Worm (Caenorhabditis elegans) whole organism, dauer: ENCODE measurements around the gene F13B6.3.

Experiments used
- unc-62 ChIP-seq: sonication (generic microtip); optimal IDR thresholded peaks from 2 replicates; lab custom pipeline; 2017; ENCODE audit warnings: missing biosample characterization, missing genetic modification reagents, missing genetic modification characterization

F13B6.3 gene

DNA sequence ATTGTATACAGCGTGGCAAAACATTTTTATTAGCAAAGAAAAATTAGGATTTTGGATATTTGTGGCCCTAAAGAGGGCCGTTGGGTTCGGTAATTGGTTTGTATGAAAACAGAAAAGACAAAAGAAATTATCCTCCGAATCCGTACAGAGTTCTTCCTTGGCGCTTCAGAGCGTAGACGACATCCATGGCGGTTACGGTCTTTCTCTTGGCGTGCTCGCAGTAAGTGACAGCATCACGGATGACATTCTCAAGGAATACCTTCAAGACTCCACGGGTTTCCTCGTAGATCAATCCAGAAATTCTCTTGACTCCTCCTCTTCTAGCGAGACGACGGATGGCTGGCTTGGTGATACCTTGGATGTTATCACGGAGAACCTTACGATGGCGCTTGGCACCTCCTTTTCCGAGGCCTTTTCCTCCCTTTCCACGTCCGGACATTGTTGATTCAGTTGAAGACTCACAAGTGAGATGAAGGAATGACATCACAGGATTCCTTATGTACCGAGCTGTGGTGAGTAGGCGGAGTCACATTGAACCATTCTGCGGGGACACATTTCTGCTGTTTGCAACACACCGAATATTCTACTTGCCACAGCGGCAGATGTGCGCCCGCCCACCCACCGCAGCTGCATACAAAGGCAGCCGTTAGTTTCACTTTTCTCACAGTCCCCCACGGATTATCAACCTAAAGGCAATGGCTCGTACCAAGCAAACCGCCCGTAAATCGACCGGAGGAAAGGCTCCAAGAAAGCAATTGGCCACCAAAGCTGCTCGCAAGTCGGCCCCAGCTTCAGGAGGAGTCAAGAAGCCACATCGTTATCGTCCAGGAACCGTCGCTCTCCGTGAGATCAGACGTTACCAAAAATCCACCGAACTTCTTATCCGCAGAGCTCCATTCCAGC is 22.0 kb upstream of the F13B6.3 start, which contains the start of the genes his-60 and his-59:
his-60 (minus strand) TSS at position 439 of the 903 bp plus-strand sequence.
his-59 (plus strand) TSS at position 696 of the 903 bp plus-strand sequence.
- TF ChIP-seq unc-62 (GFP tag; lab: Kevin White, UChicago), result no peak

DNA sequence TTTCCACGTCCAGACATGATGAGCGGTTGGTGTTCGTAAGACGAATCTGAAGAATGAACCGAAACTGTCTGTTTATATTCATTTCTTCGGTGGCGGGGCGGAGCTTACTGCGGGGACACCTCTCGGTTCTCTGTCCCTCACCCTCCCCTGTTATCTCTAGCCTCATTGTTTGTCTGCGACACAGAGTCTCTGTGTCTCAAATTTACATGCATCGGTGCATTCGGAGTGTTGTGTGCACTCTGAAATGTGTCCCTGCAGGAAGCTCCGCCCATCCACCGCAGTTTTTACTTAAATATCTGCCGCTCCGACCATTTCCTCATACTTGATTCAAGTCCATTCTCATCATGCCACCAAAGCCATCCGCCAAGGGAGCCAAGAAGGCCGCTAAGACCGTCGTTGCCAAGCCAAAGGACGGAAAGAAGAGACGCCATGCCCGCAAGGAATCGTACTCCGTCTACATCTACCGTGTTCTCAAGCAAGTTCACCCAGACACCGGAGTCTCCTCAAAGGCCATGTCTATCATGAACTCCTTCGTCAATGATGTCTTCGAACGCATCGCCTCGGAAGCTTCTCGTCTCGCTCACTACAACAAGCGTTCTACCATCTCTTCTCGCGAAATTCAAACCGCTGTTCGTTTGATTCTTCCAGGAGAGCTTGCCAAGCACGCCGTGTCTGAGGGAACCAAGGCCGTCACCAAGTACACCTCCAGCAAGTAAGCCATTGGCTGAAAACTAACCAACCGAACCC is 20.6 kb upstream of the F13B6.3 start, which contains the start of the genes his-61 and his-62:
his-61 (minus strand) TSS at position 17 of the 747 bp plus-strand sequence.
his-62 (plus strand) TSS at position 345 of the 747 bp plus-strand sequence.
- no peak for TF ChIP-seq unc-62 (GFP tag; lab: Kevin White, UChicago)

DNA sequence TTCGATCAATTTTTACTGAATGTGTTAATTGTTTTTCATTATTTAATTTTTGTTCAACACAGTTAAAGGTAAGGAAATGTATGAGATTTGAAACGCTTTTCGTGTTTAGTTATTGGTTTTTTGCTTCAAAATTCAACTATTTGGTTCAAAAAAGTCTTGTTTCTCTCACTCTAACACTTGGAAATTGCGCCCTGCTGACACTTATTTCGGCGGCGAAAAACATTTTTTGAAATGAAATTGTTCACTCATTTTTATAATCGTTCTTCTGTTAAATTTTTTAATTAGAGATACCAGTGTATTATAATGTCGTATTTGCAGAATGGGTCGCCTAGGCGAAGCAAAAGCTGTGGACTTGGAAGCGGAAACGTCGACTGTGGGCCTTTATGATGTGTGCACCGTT is 12.4 kb upstream of the F13B6.3 start, which contains the start of gene rod-1:
rod-1 (plus strand) TSS at position 319 of the 400 bp plus-strand sequence.
- TF ChIP-seq unc-62 (GFP tag; lab: Kevin White, UChicago), result no peak

DNA sequence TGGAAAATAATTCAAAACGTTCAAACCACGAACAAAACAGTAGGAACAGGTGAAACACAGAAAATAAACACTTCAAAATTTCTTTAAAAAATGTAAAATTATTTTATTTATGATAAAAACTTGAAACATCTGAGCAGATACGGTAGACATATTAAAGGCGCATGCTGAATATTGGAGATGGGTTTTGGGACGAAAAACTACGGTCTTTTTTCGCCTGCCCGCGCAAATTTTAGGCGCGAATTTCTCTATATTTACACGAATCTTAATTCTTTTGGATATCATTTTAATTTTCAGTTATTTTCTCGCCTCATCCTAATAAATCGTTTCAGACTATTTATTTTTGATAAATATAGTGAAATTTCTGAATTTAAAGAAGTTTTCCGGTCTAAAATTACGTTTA is 11.9 kb upstream of the F13B6.3 start:
- no peak for TF ChIP-seq unc-62 (GFP tag; lab: Kevin White, UChicago)

DNA sequence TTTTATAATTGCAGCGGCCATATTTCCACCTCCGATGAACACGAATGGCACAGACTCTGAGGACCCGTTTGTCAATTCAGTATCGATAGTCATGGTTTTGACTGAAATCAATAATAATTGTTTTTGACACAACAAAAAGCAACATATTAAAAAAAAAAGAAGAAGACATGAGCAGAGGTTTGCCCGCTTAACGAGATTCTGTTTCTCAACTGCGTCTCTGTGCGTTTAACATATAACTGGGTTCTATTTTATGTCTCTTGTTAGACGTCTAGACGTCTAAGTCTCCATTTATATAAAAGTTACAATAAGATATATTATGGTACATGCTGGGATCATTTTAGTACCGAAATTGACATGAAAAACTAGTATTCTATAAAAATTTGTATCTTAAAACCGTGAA is 11.4 kb upstream of the F13B6.3 start, which contains the start of gene pycr-4:
pycr-4 (minus strand) TSS at position 101 of the 400 bp plus-strand sequence.
- no peak for TF ChIP-seq unc-62 (GFP tag; lab: Kevin White, UChicago)

DNA sequence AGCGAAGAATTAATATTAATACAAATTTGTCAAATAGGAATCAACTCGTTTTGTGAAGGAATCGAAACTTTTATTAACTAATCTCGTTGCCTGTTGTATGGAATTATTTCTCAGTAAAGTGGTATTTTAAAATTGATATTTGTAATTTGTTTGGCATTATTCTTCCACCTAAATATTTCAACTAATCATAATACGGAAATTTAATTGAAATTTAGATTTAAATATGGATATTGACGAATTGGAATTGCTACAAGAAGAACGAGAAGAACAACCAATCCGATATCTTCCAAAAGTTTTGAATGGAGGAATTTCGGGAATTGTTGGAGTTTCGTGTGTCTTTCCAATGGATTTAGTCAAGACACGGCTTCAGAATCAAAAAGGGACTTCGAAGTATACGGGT is 9.1 kb upstream of the F13B6.3 start, which contains the start of gene slc-25A18.2:
slc-25A18.2 (plus strand) TSS at position 216 of the 400 bp plus-strand sequence.
- no peak for TF ChIP-seq unc-62 (GFP tag; lab: Kevin White, UChicago)

DNA sequence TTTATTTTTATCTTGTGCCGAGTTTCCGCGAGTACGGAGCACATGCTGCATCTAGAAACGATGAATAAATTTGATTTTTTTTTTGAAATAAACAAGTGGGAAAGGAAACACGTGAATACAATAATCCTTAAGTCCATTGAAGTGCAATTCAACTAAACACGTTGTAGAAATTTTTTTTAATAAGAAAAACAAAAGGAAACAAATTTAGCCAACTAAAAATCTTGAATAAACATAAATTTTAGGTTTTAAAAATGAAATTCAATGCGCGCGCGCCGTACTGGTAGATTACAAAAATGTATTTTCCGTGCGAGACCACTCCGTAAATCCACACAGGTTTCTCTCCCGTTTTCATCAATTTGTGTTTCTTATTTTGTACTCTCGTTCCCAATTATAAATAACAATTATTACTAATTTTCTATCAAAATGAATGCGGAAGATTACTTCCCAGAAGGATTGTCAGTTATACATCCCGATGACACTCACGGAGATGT is 7.4 kb upstream of the F13B6.3 start, which contains the start of the genes plk-3 and F55G1.6:
plk-3 (minus strand) TSS at position 51 of the 491 bp plus-strand sequence.
F55G1.6 (plus strand) TSS at position 359 of the 491 bp plus-strand sequence.
- no peak for TF ChIP-seq unc-62 (GFP tag; lab: Kevin White, UChicago)

DNA sequence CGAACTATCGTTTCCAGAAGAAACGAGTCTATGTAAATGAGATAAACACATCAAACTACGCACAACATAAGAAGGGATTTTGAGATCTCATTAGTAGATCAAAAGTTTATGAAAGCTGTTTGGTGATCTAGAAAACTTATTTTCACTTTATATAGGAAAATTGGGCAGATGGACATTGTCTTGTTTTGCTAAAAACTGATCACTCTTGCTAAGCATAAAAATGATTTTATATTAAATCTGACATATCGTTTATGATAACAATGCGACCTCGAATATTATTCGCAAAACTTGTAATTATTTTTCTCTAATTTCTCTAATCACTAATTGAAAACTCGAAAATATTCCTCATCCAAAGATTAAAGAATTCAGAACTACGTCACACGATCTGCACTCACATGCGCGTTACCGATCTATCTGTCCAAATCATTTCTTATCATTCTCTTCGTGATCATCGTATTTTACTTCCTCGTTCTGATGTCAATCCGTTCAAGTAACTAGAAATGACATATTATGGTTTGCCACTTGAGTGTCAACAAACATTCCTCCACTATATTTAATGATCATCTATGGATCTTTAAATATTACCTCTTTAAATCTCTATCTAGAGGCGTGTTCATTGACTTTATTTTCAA is 4.1 kb upstream of the F13B6.3 start, which contains the start of gene F55G1.7:
F55G1.7 (minus strand) TSS at position 51 of the 632 bp plus-strand sequence.
- TF ChIP-seq unc-62 (GFP tag; lab: Kevin White, UChicago), result no peak

DNA sequence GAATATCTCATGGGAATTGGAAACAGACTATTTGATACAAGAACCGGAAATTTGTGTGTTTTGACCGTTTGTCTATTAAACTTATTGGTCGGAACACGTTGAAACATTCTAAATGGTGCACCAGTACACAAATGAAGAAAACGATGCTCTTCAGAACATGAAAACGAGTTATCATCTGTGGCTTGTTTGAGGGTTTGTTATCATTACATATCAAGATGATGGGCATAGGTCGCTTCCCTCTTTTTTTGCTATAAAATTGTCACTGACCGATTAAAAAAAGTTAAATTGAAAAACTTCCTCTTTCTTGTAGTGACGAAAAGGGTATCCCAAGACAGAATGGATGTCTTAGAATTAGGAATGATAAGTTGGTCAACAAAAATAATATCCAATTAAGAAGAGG is 2.9 kb upstream of the F13B6.3 start:
- no peak for TF ChIP-seq unc-62 (GFP tag; lab: Kevin White, UChicago)

DNA sequence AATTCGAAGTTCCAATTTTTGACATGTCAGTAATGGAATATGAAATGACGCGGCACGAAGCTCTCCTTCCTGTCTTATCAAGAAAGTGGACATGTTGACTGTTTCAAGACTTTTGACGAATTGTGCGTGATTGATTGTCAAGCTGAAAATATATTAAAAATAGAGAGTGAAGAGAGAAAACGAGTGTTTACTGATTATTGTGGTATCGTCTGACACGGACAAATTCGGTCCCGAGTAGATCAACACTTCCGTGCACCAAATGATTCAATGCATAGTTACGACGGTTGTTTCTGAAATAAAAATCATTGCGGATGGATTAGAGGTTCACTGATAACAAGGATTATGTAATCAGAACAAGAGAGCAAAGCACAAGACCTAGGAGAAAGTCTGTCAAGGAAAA is 1.4 kb upstream of the F13B6.3 start:
- TF ChIP-seq unc-62 (GFP tag; lab: Kevin White, UChicago), result no peak

DNA sequence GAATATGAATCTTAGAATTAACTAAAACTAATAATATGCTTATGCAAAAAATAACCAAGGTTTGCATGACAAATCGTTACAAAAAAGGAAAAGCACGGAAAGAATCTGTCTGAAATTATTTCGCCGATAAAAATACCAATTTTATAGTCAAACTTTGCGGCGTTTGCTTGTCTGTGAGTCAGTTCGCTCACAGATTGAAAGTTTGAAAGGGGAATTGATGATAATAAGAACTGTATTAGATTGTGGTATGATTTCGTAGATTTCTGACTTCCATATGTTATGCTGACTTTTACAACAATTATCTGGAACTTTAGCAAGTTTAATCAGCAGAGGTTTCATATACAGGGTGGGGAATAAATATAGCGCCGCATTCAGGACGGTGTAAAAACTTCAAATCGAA is 5.5 kb downstream of the F13B6.3 start, which contains the start of gene F13B6.2:
F13B6.2 (minus strand) TSS at position 101 of the 400 bp plus-strand sequence.
- TF ChIP-seq unc-62 (GFP tag; lab: Kevin White, UChicago), result no peak

DNA sequence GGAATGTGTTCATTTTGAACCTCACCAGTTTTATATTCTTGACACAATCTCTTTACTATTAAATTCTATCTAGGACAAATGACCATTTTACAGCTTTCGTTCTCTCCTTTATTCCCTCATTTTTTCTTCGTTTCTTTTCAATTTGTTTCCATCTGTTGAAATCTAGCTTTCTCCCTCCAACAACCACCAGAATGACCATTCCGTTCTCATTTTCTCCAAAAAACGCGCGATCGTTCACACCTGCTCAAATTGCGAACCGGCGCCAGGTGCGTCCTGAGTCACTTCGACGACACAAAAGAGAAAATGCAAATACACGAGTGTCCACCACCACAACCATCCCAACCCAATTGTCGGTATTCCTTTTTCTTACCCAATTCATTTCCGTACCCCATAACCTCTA is 9.5 kb downstream of the F13B6.3 start, which contains the start of gene F13B6.1:
F13B6.1 (plus strand) TSS at position 301 of the 400 bp plus-strand sequence.
- no peak for TF ChIP-seq unc-62 (GFP tag; lab: Kevin White, UChicago)

DNA sequence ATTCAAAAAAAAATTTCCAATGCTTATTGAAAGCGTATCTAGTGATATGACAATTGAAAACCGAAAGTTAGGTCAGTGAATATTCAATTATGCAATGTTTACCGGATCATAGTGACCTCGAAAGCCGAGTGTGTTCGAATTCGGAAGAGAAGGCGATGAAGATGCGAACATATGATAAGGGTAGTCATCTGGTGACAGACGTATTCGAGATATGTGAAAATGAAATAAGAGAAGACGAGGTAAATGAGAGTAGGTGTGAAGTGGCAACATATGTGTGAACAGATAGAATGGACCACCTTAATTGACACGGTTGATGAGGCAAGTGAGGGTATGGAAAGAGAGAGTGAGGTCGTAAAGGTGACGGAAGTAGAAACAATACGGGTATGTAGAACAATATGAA is 10.9 kb downstream of the F13B6.3 start:
- no peak for TF ChIP-seq unc-62 (GFP tag; lab: Kevin White, UChicago)

DNA sequence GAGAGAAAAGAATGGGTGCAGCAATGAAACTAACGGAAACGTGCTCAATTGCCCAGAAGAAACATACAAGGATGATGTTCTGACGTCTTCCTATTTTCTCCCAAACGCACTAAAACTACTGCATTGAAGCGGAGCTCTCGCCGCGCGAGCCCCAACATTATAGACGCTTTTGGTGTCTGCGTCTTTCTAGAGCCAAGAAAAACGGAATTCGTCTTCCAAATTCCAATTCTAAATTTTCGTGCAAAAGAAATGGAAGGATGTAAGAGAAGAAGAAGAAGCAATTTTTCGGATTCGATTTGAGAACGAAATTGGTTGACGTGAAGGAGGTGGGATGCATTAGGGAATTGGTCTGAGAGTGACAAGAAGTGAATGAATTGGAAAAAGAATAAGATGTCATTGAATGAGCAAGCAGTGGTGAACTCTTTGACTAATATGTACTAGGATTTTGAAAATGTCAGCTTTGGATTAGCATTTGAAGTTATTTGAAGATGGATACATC is 12.0 kb downstream of the F13B6.3 start:
- no peak for TF ChIP-seq unc-62 (GFP tag; lab: Kevin White, UChicago)
